Worm (Caenorhabditis elegans): ENCODE measurements around the gene panl-2.

- TF ChIP-seq nhr-76 (tag; optimal IDR thresholded peaks at IDR 0.05) (no peak), fkh-2 (tag; optimal IDR thresholded peaks at IDR 0.05) (no peak), snpc-4 (tag; optimal IDR thresholded peaks at IDR 0.05) (no peak), elt-1 (tag; optimal IDR thresholded peaks at IDR 0.05) (no peak), elt-2 (tag; optimal IDR thresholded peaks at IDR 0.05) (no peak), egl-5 (tag; optimal IDR thresholded peaks at IDR 0.05) (no peak)
These were observed 53.1 kb downstream of the panl-2 start for ce11 chrIII:6914840-6915239.

Data from whole organism, L3 larva.